In the genomic region with DNA sequence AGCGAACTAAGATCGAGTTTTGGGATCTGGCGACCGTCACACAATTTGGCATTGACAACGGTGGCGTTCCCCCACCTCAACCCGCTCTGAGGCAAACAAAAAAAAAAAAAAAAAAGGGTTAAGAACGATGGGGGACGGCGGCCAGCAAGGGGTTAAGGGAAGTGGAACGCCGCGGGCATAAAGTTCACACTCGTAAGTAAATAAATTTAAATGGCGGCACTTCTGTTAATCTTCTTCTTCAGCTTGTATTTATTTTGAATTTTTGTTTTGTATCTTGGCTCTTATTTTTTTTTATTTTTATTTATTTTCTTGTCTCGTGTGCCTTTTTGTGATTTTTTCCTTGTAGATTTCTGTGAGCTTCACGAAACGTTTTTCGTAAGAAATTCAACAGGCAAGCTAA, we compare ENCODE assay signal across 4 fruit fly cellular contexts.
TF ChIP-seq lines count a peak whose summit lies in the region.

No protein-coding gene starts in this region.

- no peak for TF ChIP-seq CTCF in whole organism, embryonic (GFP tag; optimal IDR thresholded peaks at IDR 0.05; lab: Kevin White, UChicago)

TF ChIP-seq in whole organism, embryonic, 481 proteins besides CTCF, POLR2A, EP300 and RAD21:
- TF ChIP-seq az2 (GFP tag; optimal IDR thresholded peaks at IDR 0.05; lab: Kevin White, UChicago), result no peak
- peak; percentile 58 for TF ChIP-seq nom (GFP tag; optimal IDR thresholded peaks at IDR 0.05; lab: Kevin White, UChicago)

TF ChIP-seq in whole organism, prepupa, 60 proteins besides CTCF, POLR2A, EP300 and RAD21 (continues in another document):
- TF ChIP-seq CG7368 (GFP tag; optimal IDR thresholded peaks at IDR 0.05; lab: Kevin White, UChicago) (no peak), CG8319 (GFP tag; optimal IDR thresholded peaks at IDR 0.05; lab: Kevin White, UChicago) (no peak), CG6808 (GFP tag; optimal IDR thresholded peaks at IDR 0.05; lab: Kevin White, UChicago) (peak; percentile 50), pdm3 (GFP tag; optimal IDR thresholded peaks at IDR 0.05; lab: Kevin White, UChicago) (no peak), Eip93F (GFP tag; optimal IDR thresholded peaks at IDR 0.05; lab: Kevin White, UChicago) (no peak), spab (GFP tag; optimal IDR thresholded peaks at IDR 0.05; lab: Kevin White, UChicago) (peak; percentile 34), CG8632 (GFP tag; optimal IDR thresholded peaks at IDR 0.05; lab: Kevin White, UChicago) (no peak), CG3919 (GFP tag; optimal IDR thresholded peaks at IDR 0.05; lab: Kevin White, UChicago) (no peak), CG16779 (tag; optimal IDR thresholded peaks at IDR 0.05; lab: Kevin White, UChicago) (no peak), Eip75B (GFP tag; optimal IDR thresholded peaks at IDR 0.05; lab: Kevin White, UChicago) (peak; percentile 14), fkh (GFP tag; optimal IDR thresholded peaks at IDR 0.05; lab: Kevin White, UChicago) (no peak), CG11294 (GFP tag; IDR thresholded peaks at IDR 0.05; lab: Robert Waterston, UW) (no peak), Hr39 (GFP tag; optimal IDR thresholded peaks at IDR 0.05; lab: Kevin White, UChicago) (peak; percentile 6), Blimp-1 (GFP tag; optimal IDR thresholded peaks at IDR 0.05; lab: Kevin White, UChicago) (no peak), achi (GFP tag; optimal IDR thresholded peaks at IDR 0.05; lab: Kevin White, UChicago) (no peak), Sox14 (GFP tag; optimal IDR thresholded peaks at IDR 0.05; lab: Kevin White, UChicago) (no peak), esn (GFP tag; optimal IDR thresholded peaks at IDR 0.05; lab: Kevin White, UChicago) (peak; percentile 36), Sox102F (GFP tag; optimal IDR thresholded peaks at IDR 0.05; lab: Kevin White, UChicago) (peak; percentile 57), CG31627 (GFP tag; optimal IDR thresholded peaks at IDR 0.05; lab: Kevin White, UChicago) (no peak), acj6 (GFP tag; optimal IDR thresholded peaks at IDR 0.05; lab: Kevin White, UChicago) (no peak), CG3032 (tag; optimal IDR thresholded peaks at IDR 0.05; lab: Kevin White, UChicago) (no peak), Met (GFP tag; optimal IDR thresholded peaks at IDR 0.05; lab: Kevin White, UChicago) (no peak), cyc (GFP tag; optimal IDR thresholded peaks at IDR 0.05; lab: Kevin White, UChicago) (no peak), CG6854 (GFP tag; optimal IDR thresholded peaks at IDR 0.05; lab: Kevin White, UChicago) (no peak), eg (GFP tag; IDR thresholded peaks at IDR 0.05; lab: Robert Waterston, UW) (no peak), CG15336 (GFP tag; IDR thresholded peaks at IDR 0.05; lab: Robert Waterston, UW) (no peak), lz (GFP tag; optimal IDR thresholded peaks at IDR 0.05; lab: Kevin White, UChicago) (no peak), CG10631 (GFP tag; optimal IDR thresholded peaks at IDR 0.05; lab: Kevin White, UChicago) (no peak), CG11762 (GFP tag; optimal IDR thresholded peaks at IDR 0.05; lab: Kevin White, UChicago; ENCODE audit: insufficient read depth) (no peak)

TF ChIP-seq in whole organism, pupa, 21 proteins besides CTCF, POLR2A, EP300 and RAD21:
- TF ChIP-seq EcR (GFP tag; optimal IDR thresholded peaks at IDR 0.05; lab: Kevin White, UChicago), result peak; percentile 6
- TF ChIP-seq CG10348 (GFP tag; IDR thresholded peaks at IDR 0.05; lab: Robert Waterston, UW), result no peak
- no peak for TF ChIP-seq CG14655 (GFP tag; optimal IDR thresholded peaks at IDR 0.05; lab: Kevin White, UChicago)
- TF ChIP-seq CG4496 (GFP tag; IDR thresholded peaks at IDR 0.05; lab: Robert Waterston, UW), result 0 out of 3 replicates have a peak, but pooled peaks have one; percentile 22
- no peak for TF ChIP-seq fd96Ca (GFP tag; IDR thresholded peaks at IDR 0.05; lab: Robert Waterston, UW)
- no peak for TF ChIP-seq CG8301 (tag; optimal IDR thresholded peaks at IDR 0.05; lab: Kevin White, UChicago)
- no peak for TF ChIP-seq CG17806 (tag; optimal IDR thresholded peaks at IDR 0.05; lab: Kevin White, UChicago)
- TF ChIP-seq Snoo (tag; optimal IDR thresholded peaks at IDR 0.05; lab: Kevin White, UChicago), result peak; percentile 20
- TF ChIP-seq CG32121 (GFP tag; IDR thresholded peaks at IDR 0.05; lab: Robert Waterston, UW), result no peak
- peak; percentile 29 for TF ChIP-seq Pif1A (GFP tag; optimal IDR thresholded peaks at IDR 0.05; lab: Kevin White, UChicago)
- peak; percentile 12 for TF ChIP-seq CG34367 (tag; optimal IDR thresholded peaks at IDR 0.05; lab: Kevin White, UChicago)
- TF ChIP-seq CG12605 (GFP tag; IDR thresholded peaks at IDR 0.05; lab: Robert Waterston, UW), result no peak
- TF ChIP-seq CG9948 (tag; optimal IDR thresholded peaks at IDR 0.05; lab: Kevin White, UChicago), result no peak
- no peak for TF ChIP-seq Ets98B (GFP tag; IDR thresholded peaks at IDR 0.05; lab: Robert Waterston, UW)
- TF ChIP-seq CG13204 (GFP tag; optimal IDR thresholded peaks at IDR 0.05; lab: Kevin White, UChicago), result no peak
- no peak for TF ChIP-seq rn (GFP tag; IDR thresholded peaks at IDR 0.05; lab: Robert Waterston, UW)
- TF ChIP-seq gl (tag; optimal IDR thresholded peaks at IDR 0.05; lab: Kevin White, UChicago), result no peak
- TF ChIP-seq CG15710 (tag; optimal IDR thresholded peaks at IDR 0.05; lab: Kevin White, UChicago), result peak; percentile 34
- peak; percentile 48 for TF ChIP-seq CG8159 (tag; optimal IDR thresholded peaks at IDR 0.05; lab: Kevin White, UChicago)
- no peak for TF ChIP-seq Pif1B (GFP tag; optimal IDR thresholded peaks at IDR 0.05; lab: Kevin White, UChicago)
- no peak for TF ChIP-seq D1 (tag; optimal IDR thresholded peaks at IDR 0.05; lab: Kevin White, UChicago)

TF ChIP-seq in whole organism, wandering third instar larva, 38 proteins besides CTCF, POLR2A, EP300 and RAD21:
- TF ChIP-seq CrebA (GFP tag; optimal IDR thresholded peaks at IDR 0.05; lab: Kevin White, UChicago; ENCODE audit: borderline replicate concordance), result peak; percentile 7
- TF ChIP-seq Hnf4 (GFP tag; optimal IDR thresholded peaks at IDR 0.05; lab: Kevin White, UChicago), result no peak
- TF ChIP-seq h (GFP tag; optimal IDR thresholded peaks at IDR 0.05; lab: Kevin White, UChicago), result no peak
- no peak for TF ChIP-seq Abd-B (GFP tag; optimal IDR thresholded peaks at IDR 0.05; lab: Kevin White, UChicago)
- TF ChIP-seq tai (GFP tag; optimal IDR thresholded peaks at IDR 0.05; lab: Kevin White, UChicago), result no peak
- no peak for TF ChIP-seq dl (GFP tag; optimal IDR thresholded peaks at IDR 0.05; lab: Kevin White, UChicago; ENCODE audit: insufficient read depth in 1 of 2, partially characterized antibody in 2 of 2)
- peak; percentile 29 for TF ChIP-seq Sp1 (GFP tag; optimal IDR thresholded peaks at IDR 0.05; lab: Kevin White, UChicago)
- TF ChIP-seq GATAd (GFP tag; optimal IDR thresholded peaks at IDR 0.05; lab: Kevin White, UChicago), result no peak
- peak; percentile 60 for TF ChIP-seq fru (GFP tag; optimal IDR thresholded peaks at IDR 0.05; lab: Kevin White, UChicago)
- TF ChIP-seq jim (GFP tag; optimal IDR thresholded peaks at IDR 0.05; lab: Kevin White, UChicago), result peak; percentile 95
- TF ChIP-seq HLH106 (tag; optimal IDR thresholded peaks at IDR 0.05; lab: Kevin White, UChicago), result no peak
- TF ChIP-seq dsf (GFP tag; optimal IDR thresholded peaks at IDR 0.05; lab: Kevin White, UChicago; ENCODE audit: borderline replicate concordance), result no peak
- no peak for TF ChIP-seq pan (optimal IDR thresholded peaks at IDR 0.05; lab: Kevin White, UChicago)
- TF ChIP-seq brk (GFP tag; optimal IDR thresholded peaks at IDR 0.05; lab: Kevin White, UChicago), result no peak
- no peak for TF ChIP-seq Vsx2 (GFP tag; optimal IDR thresholded peaks at IDR 0.05; lab: Kevin White, UChicago; ENCODE audit: partially characterized antibody)
